Worm (Caenorhabditis elegans) whole organism, L3 larva: ENCODE results near the gene F13A2.2.

Source experiments
- lin-15B ChIP-seq: fragments of 150-350 bp; optimal IDR thresholded peaks from 2 replicates; lab custom pipeline; 2014; ENCODE audit warnings: missing biosample characterization, missing genetic modification characterization
- nhr-12 ChIP-seq: fragments of 150-350 bp; optimal IDR thresholded peaks from 2 replicates; lab custom pipeline; 2014; ENCODE audit warnings: missing biosample characterization, missing genetic modification characterization
- zag-1 ChIP-seq: fragments of 150-350 bp; optimal IDR thresholded peaks from 2 replicates; lab custom pipeline; 2014; ENCODE audit warnings: missing biosample characterization, missing genetic modification characterization
- ztf-4 ChIP-seq: fragments of 150-350 bp; optimal IDR thresholded peaks from 2 replicates; lab custom pipeline; 2014; ENCODE audit warnings: missing biosample characterization, missing genetic modification characterization

- TF ChIP-seq zag-1 (tag; lab: Kevin White, UChicago) (no peak), ztf-4 (tag; lab: Kevin White, UChicago) (no peak), nhr-12 (no peak), lin-15B (tag; lab: Kevin White, UChicago) (no peak)
Measured at ce11 chrV:4432783-4433237, 48.4 kb upstream of the F13A2.2 start, which contains the start of gene Y47D7A.15.
